Fruit fly (Drosophila melanogaster) whole organism, embryonic: ENCODE data around the gene Calr.

ENCODE experiments used
- Blimp-1 ChIP-seq: fragments of 200-800 bp; sonication (Bioruptor generic); optimal IDR thresholded peaks from 3 replicates; lab custom pipeline; 2018; ENCODE audit warnings: missing biosample characterization, missing genetic modification characterization, mild to moderate bottlenecking, moderate library complexity, missing genetic modification reagents
- CG11456 ChIP-seq: fragments of 200-800 bp; sonication (Bioruptor generic); IDR thresholded peaks from 3 replicates; pipeline ENCODE4 v1.3.6; 2022; ENCODE audit warnings: missing biosample characterization, missing genetic modification characterization
- CG17361 ChIP-seq: fragments of 200-800 bp; sonication (Bioruptor generic); IDR thresholded peaks from 3 replicates; pipeline ENCODE4 v1.3.6; 2022; ENCODE audit warnings: missing biosample characterization, missing genetic modification characterization
- CG17568 ChIP-seq: fragments of 200-800 bp; sonication (Bioruptor generic); optimal IDR thresholded peaks from 2 replicates; lab custom pipeline; 2018; ENCODE audit warnings: missing biosample characterization, mild to moderate bottlenecking, missing genetic modification characterization, moderate library complexity
- Dad ChIP-seq: fragments of 200-800 bp; sonication (Bioruptor generic); optimal IDR thresholded peaks from 3 replicates; lab custom pipeline; 2016; ENCODE audit warnings: missing biosample characterization, missing genetic modification characterization
- Gsc ChIP-seq: fragments of 200-800 bp; sonication (Bioruptor generic); IDR thresholded peaks from 2 replicates; pipeline ENCODE4 v1.3.6; 2022; ENCODE audit warnings: missing biosample characterization, missing genetic modification characterization
- Nf-YC ChIP-seq: fragments of 200-800 bp; optimal IDR thresholded peaks from 3 replicates; lab custom pipeline; 2019; ENCODE audit warnings: missing biosample characterization, mild to moderate bottlenecking, missing genetic modification characterization, moderate library complexity
- Sry-β ChIP-seq: fragments of 200-800 bp; sonication (Bioruptor generic); optimal IDR thresholded peaks from 2 replicates; lab custom pipeline; 2018; ENCODE audit warnings: missing biosample characterization, mild to moderate bottlenecking, missing genetic modification characterization, moderate library complexity
- aop ChIP-seq: fragments of 200-800 bp; sonication (Bioruptor generic); IDR thresholded peaks from 2 replicates; pipeline ENCODE4 v1.3.6; 2022; ENCODE audit warnings: missing biosample characterization, missing genetic modification characterization
- az2 ChIP-seq: fragments of 200-800 bp; sonication (Bioruptor generic); optimal IDR thresholded peaks from 3 replicates; lab custom pipeline; 2016; ENCODE audit warnings: missing biosample characterization, missing genetic modification characterization
- bcd ChIP-seq: fragments of 200-800 bp; sonication (Bioruptor generic); optimal IDR thresholded peaks from 2 replicates; lab custom pipeline; 2017; ENCODE audit warnings: missing biosample characterization, mild to moderate bottlenecking, missing genetic modification characterization
- fd102C ChIP-seq: fragments of 200-800 bp; sonication (Bioruptor generic); optimal IDR thresholded peaks from 2 replicates; lab custom pipeline; 2018; ENCODE audit warnings: missing biosample characterization, mild to moderate bottlenecking, missing genetic modification characterization, moderate library complexity

dm6 chr3R:9608206-9608605 lies 22.4 kb downstream of the Calr start:
- no peak for TF ChIP-seq CG11456 (GFP tag; lab: Robert Waterston, UW)
- no peak for TF ChIP-seq CG17361 (GFP tag; lab: Robert Waterston, UW)
- TF ChIP-seq Sry-β (GFP tag; lab: Kevin White, UChicago) = no peak
- TF ChIP-seq bcd (GFP tag; lab: Kevin White, UChicago) = no peak
- no peak for TF ChIP-seq Gsc
- no peak for TF ChIP-seq CG17568
- no peak for TF ChIP-seq fd102C
- TF ChIP-seq Dad (GFP tag; lab: Kevin White, UChicago) = no peak
- no peak for TF ChIP-seq az2 (GFP tag; lab: Kevin White, UChicago)
- no peak for TF ChIP-seq Blimp-1 (GFP tag; lab: Kevin White, UChicago)
- no peak for TF ChIP-seq Nf-YC (tag; lab: Kevin White, UChicago)
- TF ChIP-seq aop = no peak
